Worm (Caenorhabditis elegans) whole organism, L4 larva: ENCODE measurements around the gene sphr-1.

Experiments
- F10B5.3 ChIP-seq: sonication (generic microtip); optimal IDR thresholded peaks from 2 replicates; lab custom pipeline; 2016; ENCODE audit warnings: mild to moderate bottlenecking, missing genetic modification characterization, missing compliant biosample characterization
- T20F7.1 ChIP-seq: fragments of 200-800 bp; sonication (Bioruptor generic); optimal IDR thresholded peaks from 2 replicates; lab custom pipeline; 2018; ENCODE audit warnings: mild to moderate bottlenecking, missing genetic modification characterization, missing compliant biosample characterization
- Y105C5A.15 ChIP-seq: fragments of 200-800 bp; sonication (Bioruptor generic); IDR thresholded peaks from 2 replicates; pipeline ENCODE4 v1.3.6; 2022; ENCODE audit warnings: missing genetic modification characterization, missing compliant biosample characterization
- ZK337.2 ChIP-seq: fragments of 200-800 bp; sonication (Bioruptor generic); IDR thresholded peaks from 2 replicates; pipeline ENCODE4 v1.3.6; 2022; ENCODE audit warnings: missing genetic modification reagents, missing genetic modification characterization, missing compliant biosample characterization
- aha-1 ChIP-seq: fragments of 150-350 bp; peaks from one replicate; lab custom pipeline; 2014; ENCODE audit warnings: missing biosample characterization, missing genetic modification characterization
- aly-2 ChIP-seq: sonication (generic microtip); optimal IDR thresholded peaks from 2 replicates; lab custom pipeline; 2018; ENCODE audit warnings: missing biosample characterization, missing genetic modification characterization
- ama-1 ChIP-seq: fragments of 150-350 bp; optimal IDR thresholded peaks from 2 replicates; lab custom pipeline; 2014; ENCODE audit warnings: inconsistent platforms, mixed read lengths
- attf-4 ChIP-seq: sonication (generic microtip); optimal IDR thresholded peaks from 3 replicates; lab custom pipeline; 2017; ENCODE audit warnings: missing biosample characterization, missing genetic modification characterization
- ctbp-1 ChIP-seq: fragments of 200-800 bp; sonication (Bioruptor generic); IDR thresholded peaks from 2 replicates; pipeline ENCODE4 v1.3.6; 2022; ENCODE audit warnings: missing genetic modification reagents, missing genetic modification characterization, missing compliant biosample characterization
- dmd-9 ChIP-seq: fragments of 200-800 bp; sonication (Bioruptor generic); IDR thresholded peaks from 2 replicates; pipeline ENCODE4 v1.3.6; 2022; ENCODE audit warnings: missing genetic modification reagents, missing genetic modification characterization, missing compliant biosample characterization
- dpl-1 ChIP-seq: fragments of 150-350 bp; optimal IDR thresholded peaks from 2 replicates; lab custom pipeline; 2014; ENCODE audit warnings: missing biosample characterization, missing genetic modification reagents, missing genetic modification characterization
- egl-27 ChIP-seq: sonication (generic microtip); optimal IDR thresholded peaks from 3 replicates; lab custom pipeline; 2017; ENCODE audit warnings: missing biosample characterization, missing genetic modification reagents, missing genetic modification characterization
- egl-43 ChIP-seq: fragments of 200-800 bp; sonication (Bioruptor generic); IDR thresholded peaks from 2 replicates; pipeline ENCODE4 v1.3.6; 2022; ENCODE audit warnings: missing genetic modification reagents, missing genetic modification characterization, missing compliant biosample characterization
- fkh-10 ChIP-seq: fragments of 150-350 bp; optimal IDR thresholded peaks from 2 replicates; lab custom pipeline; 2014; ENCODE audit warnings: missing biosample characterization, missing genetic modification reagents, missing genetic modification characterization
- hif-1 ChIP-seq, 2 experiments: sonication (generic microtip); optimal IDR thresholded peaks; 2 replicates each; lab custom pipeline; 2016 to 2017; ENCODE audit warnings: missing compliant biosample characterization in 2 of 2, missing genetic modification characterization in 2 of 2, missing genetic modification reagents in 2 of 2, missing genotype in 2 of 2, mild to moderate bottlenecking in 1 of 2
- hmg-1.1 ChIP-seq: fragments of 200-800 bp; sonication (Bioruptor generic); IDR thresholded peaks from 2 replicates; pipeline ENCODE4 v1.3.6; 2022; ENCODE audit warnings: missing genetic modification reagents, missing genetic modification characterization, missing compliant biosample characterization
- lin-15B ChIP-seq: fragments of 150-350 bp; sonication (generic microtip); optimal IDR thresholded peaks from 3 replicates; lab custom pipeline; 2014; ENCODE audit warnings: missing biosample characterization, missing genetic modification characterization
- lin-29 ChIP-seq: fragments of 200-800 bp; sonication (Bioruptor generic); IDR thresholded peaks from 2 replicates; pipeline ENCODE4 v1.3.6; 2022; ENCODE audit warnings: missing genetic modification reagents, missing genetic modification characterization, missing compliant biosample characterization
- lin-38 ChIP-seq: fragments of 200-800 bp; sonication (Bioruptor generic); IDR thresholded peaks from 2 replicates; pipeline ENCODE4 v1.3.6; 2022; ENCODE audit warnings: missing genetic modification reagents, missing genetic modification characterization, missing compliant biosample characterization
- lsy-2 ChIP-seq, 2 experiments: fragments of 150-350 bp in 1 of 2; sonication (generic microtip) in 1 of 2; optimal IDR thresholded peaks; 2 replicates each; lab custom pipeline; 2014 to 2017; ENCODE audit warnings: missing biosample characterization in 2 of 2, missing genetic modification characterization in 2 of 2
- mes-2 ChIP-seq: sonication (generic microtip); optimal IDR thresholded peaks from 2 replicates; lab custom pipeline; 2016; ENCODE audit warnings: missing genotype, mild to moderate bottlenecking, missing genetic modification characterization, missing compliant biosample characterization; ENCODE audit not compliant: poor library complexity, severe bottlenecking
- mxl-3 ChIP-seq: fragments of 200-800 bp; sonication (Bioruptor generic); optimal IDR thresholded peaks from 2 replicates; lab custom pipeline; 2018; ENCODE audit warnings: mild to moderate bottlenecking, missing genetic modification characterization, missing compliant biosample characterization
- nhr-41 ChIP-seq: fragments of 200-800 bp; sonication (Bioruptor generic); IDR thresholded peaks from 2 replicates; pipeline ENCODE4 v1.3.6; 2022; ENCODE audit warnings: missing genetic modification reagents, missing genetic modification characterization, missing compliant biosample characterization
- nhr-48 ChIP-seq: sonication (generic microtip); optimal IDR thresholded peaks from 2 replicates; lab custom pipeline; 2016; ENCODE audit warnings: mild to moderate bottlenecking, missing genetic modification characterization, missing compliant biosample characterization
- nhr-6 ChIP-seq: fragments of 150-350 bp; optimal IDR thresholded peaks from 2 replicates; lab custom pipeline; 2014; ENCODE audit warnings: missing biosample characterization, missing genetic modification characterization
- sdz-12 ChIP-seq: fragments of 200-800 bp; sonication (Bioruptor generic); optimal IDR thresholded peaks from 2 replicates; lab custom pipeline; 2018; ENCODE audit warnings: mild to moderate bottlenecking, missing genetic modification characterization, missing compliant biosample characterization
- set-16 ChIP-seq: fragments of 200-800 bp; sonication (Bioruptor generic); IDR thresholded peaks from 2 replicates; pipeline ENCODE4 v1.3.6; 2022; ENCODE audit warnings: missing genetic modification reagents, missing genetic modification characterization, missing compliant biosample characterization
- tag-97 ChIP-seq: fragments of 200-800 bp; sonication (Bioruptor generic); IDR thresholded peaks from 2 replicates; pipeline ENCODE4 v1.3.6; 2022; ENCODE audit warnings: missing genetic modification characterization, missing compliant biosample characterization
- tra-1 ChIP-seq: fragments of 200-800 bp; sonication (Bioruptor generic); IDR thresholded peaks from 2 replicates; pipeline ENCODE4 v1.3.6; 2022; ENCODE audit warnings: missing genetic modification reagents, missing genetic modification characterization, missing compliant biosample characterization
- unc-62 ChIP-seq, 3 experiments: fragments of 150-350 bp in 1 of 3; sonication (generic microtip); optimal IDR thresholded peaks in 2 of 3; peaks in 1 of 3; 1 replicate in 1 of 3; 2 replicates in 2 of 3; lab custom pipeline; 2014 to 2017; ENCODE audit warnings: missing biosample characterization in 3 of 3, missing genetic modification characterization in 3 of 3, missing genetic modification reagents in 3 of 3, missing genotype in 1 of 3
- zip-11 ChIP-seq: fragments of 200-800 bp; sonication (Bioruptor generic); IDR thresholded peaks from 2 replicates; pipeline ENCODE4 v1.3.6; 2022; ENCODE audit warnings: missing genetic modification characterization, missing compliant biosample characterization
- ztf-11 ChIP-seq: fragments of 150-350 bp; optimal IDR thresholded peaks from 2 replicates; lab custom pipeline; 2014; ENCODE audit warnings: missing biosample characterization, missing genetic modification characterization

Gene sphr-1

DNA sequence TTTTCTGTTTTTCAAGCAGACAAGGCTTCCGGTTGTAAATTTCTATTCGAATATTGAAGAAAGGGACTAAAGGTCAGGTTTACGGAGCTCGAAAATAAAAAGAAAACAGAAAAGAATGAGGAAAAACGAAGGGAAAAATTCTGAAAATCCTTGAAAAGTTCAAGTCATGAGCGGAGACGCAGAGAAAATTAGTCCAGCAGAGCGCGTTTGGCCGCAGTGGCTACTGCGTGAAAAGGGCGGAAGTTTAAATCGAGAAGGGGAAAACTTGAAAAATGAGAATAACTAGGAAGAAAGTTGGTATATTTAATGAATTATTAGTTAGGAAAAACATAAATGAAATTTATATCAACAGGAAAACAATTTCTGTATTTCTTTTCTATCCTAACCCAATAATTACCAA lies 29.0 kb downstream of the sphr-1 start (continued):
- TF ChIP-seq dpl-1 (GFP tag; lab: Kevin White, UChicago) (peak; percentile 80), lin-38 (GFP tag; lab: Robert Waterston, UW) (peak; percentile 92), tag-97 (no peak), nhr-41 (GFP tag; lab: Robert Waterston, UW) (no peak), egl-43 (GFP tag; lab: Robert Waterston, UW) (no peak), attf-4 (tag; lab: Kevin White, UChicago) (no peak), lsy-2 (tag; optimal IDR thresholded peaks at IDR 0.05; lab: Kevin White, UChicago) (peak in 1 of 2 experiments; percentile 51), ZK337.2 (GFP tag; lab: Robert Waterston, UW) (no peak)
- TF ChIP-seq, all 104 proteins: peak for 13

DNA sequence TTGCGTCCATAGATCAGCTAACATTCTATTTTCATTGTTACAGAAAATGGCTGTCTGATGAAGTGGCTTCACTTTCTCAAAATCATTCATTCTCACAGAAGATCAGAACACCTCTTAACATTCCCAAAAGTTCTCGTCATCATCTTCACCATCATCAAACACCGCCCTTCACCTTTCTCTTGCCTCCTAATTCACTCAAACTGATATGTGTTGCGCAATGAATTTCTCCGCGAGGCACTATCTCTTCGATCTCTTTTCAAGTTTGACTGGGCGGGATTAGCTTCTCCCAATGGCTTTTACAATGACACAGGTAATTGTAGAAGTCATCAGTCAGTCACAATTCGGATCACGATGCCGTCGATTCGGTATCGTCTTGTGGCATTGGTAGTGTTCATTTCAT lies 30.2 kb downstream of the sphr-1 start, which contains the start of gene grd-6:
TSS of gene grd-6 (plus strand) at position 301 of the 400 bp plus-strand sequence.
- TF ChIP-seq F10B5.3 (no peak), zip-11 (no peak), aly-2 (tag; lab: Kevin White, UChicago) (no peak), mxl-3 (GFP tag; lab: Kevin White, UChicago) (no peak), Y105C5A.15 (no peak)

DNA sequence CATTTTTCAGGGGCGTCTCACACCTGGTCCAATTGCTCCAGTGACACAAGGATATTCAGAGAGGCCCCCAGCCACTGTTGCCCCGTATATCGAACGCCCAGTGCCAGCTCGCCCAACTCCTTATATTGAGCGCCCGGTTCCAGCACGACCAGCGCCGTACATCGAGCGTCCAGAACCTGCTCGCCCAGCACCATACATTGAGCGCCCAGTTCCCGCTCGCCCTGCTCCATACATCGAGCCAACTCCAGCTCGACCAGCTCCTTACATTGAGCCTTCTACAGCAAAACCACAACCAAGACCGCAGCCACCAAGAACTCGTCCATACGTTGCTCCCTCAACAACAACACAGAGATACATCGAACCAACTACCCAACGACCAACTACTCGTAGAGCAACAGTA lies 31.4 kb downstream of the sphr-1 start:
- peak; percentile 72; the same call in 1 of the 2 replicates for TF ChIP-seq set-16 (GFP tag; lab: Robert Waterston, UW)
- TF ChIP-seq egl-43 (GFP tag; lab: Robert Waterston, UW): peak; percentile 38; the same call in 1 of the 2 replicates
- no peak for TF ChIP-seq fkh-10 (GFP tag; lab: Kevin White, UChicago)

DNA sequence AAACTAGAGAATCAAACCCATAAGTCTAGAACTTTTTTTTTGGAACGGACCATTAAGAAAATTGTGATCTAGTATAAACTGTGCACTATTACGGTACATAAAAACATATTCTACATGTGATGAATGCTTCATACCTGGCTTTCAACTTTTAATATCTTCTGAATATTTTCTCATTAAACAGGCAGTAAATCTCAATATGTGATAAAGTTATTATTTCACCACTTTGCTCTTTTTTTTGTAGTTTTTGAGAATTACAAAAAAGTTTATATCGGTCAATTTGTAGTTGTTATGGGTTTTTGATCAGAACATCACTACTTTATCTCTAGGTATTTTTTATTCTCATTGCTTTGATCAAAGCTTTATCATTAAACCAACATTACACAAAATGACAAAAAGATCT lies 33.0 kb downstream of the sphr-1 start:
- TF ChIP-seq aha-1 (tag; lab: Kevin White, UChicago) (peak; percentile 95), dpl-1 (GFP tag; lab: Kevin White, UChicago) (no peak)

DNA sequence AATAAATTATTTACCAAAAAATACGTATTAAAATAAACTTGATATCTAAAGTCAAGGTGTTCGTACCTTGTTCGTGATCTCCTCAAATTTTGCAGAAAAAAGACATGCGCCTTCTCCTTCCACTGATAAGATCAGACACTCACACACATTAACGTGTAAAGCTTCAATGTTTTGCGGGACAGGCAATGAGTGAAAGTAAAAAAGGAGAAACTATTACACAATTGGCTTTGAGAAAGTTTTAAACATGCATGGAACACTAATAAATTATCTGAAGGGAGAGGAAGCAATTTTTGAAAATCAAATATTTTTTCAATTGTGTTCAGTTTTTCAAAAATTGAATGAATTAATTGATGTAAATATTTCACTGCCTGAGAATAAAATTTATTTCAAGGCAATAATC lies 33.6 kb downstream of the sphr-1 start:
- peak; percentile 33 for TF ChIP-seq nhr-48 (tag; lab: Kevin White, UChicago)
- no peak for TF ChIP-seq Y105C5A.15

DNA sequence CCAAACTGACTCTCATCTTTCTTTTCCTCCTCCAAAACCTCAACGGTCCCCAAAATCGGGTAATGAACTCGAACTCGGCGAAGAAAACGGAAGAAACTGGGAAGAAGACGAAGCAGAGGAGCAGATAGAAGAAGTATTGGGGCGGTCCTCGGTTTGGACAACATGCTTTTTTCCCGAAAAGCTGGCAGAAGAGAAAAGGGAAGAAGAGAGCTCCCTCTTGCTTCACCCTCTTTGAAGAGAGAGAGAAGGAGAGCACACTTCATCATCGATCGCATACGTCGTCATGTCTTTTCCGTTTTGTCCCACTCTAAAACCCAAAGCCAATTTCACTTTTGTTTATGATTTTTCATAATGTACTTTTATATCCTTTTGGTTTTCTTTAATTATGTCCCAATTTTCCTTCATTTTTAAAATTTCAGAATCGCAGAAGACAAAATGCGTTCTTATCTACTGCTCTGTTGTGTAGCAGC lies 34.3 kb downstream of the sphr-1 start, which contains the start of gene F07C3.2:
TSS of gene F07C3.2 (plus strand) at position 420 of the 470 bp plus-strand sequence.
- TF ChIP-seq F10B5.3: no peak
- TF ChIP-seq nhr-41 (GFP tag; lab: Robert Waterston, UW): no peak
- peak; percentile 39; the same call in 1 of the 2 replicates for TF ChIP-seq hmg-1.1 (GFP tag; lab: Robert Waterston, UW)
- TF ChIP-seq lin-38 (GFP tag; lab: Robert Waterston, UW): no peak
- TF ChIP-seq tra-1 (GFP tag; lab: Robert Waterston, UW): 0 out of 2 replicates have a peak, but pooled peaks have one; percentile 15
- TF ChIP-seq dmd-9 (GFP tag; lab: Robert Waterston, UW): no peak
- TF ChIP-seq egl-27: no peak
- TF ChIP-seq unc-62 (GFP tag; optimal IDR thresholded peaks at IDR 0.05 in 1 of 2; lab: Kevin White, UChicago): peak in 1 of 2 experiments; percentile 1
- no peak for TF ChIP-seq unc-62 (tag; optimal IDR thresholded peaks at IDR 0.05; lab: Kevin White, UChicago)
- TF ChIP-seq lin-29 (GFP tag; lab: Robert Waterston, UW): no peak
- 0 out of 2 replicates have a peak, but pooled peaks have one; percentile 34 for TF ChIP-seq ctbp-1 (GFP tag; lab: Robert Waterston, UW)
- TF ChIP-seq T20F7.1: no peak

DNA sequence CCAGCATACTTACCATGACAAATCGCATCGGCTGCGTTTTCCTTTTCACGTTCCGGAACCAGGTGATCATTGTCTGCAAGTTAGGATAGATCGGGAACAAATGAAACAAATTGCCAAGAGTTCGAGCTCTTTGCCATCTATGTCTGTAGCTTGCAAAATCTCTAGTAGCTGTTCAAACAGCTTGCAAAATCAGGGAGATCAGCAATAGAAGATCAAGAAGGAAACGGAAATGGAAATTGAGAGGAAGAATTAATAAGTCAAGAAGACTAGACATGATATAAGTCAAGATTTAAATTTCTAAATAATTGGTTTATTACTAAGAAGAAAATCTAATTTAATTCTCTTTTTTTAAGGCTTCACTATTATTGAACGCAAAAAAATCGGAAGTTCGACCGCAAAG lies 40.9 kb downstream of the sphr-1 start, which contains the start of gene F07C3.3:
TSS of gene F07C3.3 (minus strand) at position 101 of the 400 bp plus-strand sequence.
- TF ChIP-seq tag-97 (no peak), mes-2 (tag; lab: Kevin White, UChicago) (no peak), ctbp-1 (GFP tag; lab: Robert Waterston, UW) (no peak), aha-1 (tag; lab: Kevin White, UChicago) (no peak), lin-15B (tag; lab: Kevin White, UChicago) (no peak), nhr-6 (tag; lab: Kevin White, UChicago) (no peak), ZK337.2 (GFP tag; lab: Robert Waterston, UW) (no peak), ztf-11 (tag; lab: Kevin White, UChicago) (no peak), ama-1 (no peak), sdz-12 (GFP tag; lab: Kevin White, UChicago) (no peak), hif-1 (tag; optimal IDR thresholded peaks at IDR 0.05; lab: Kevin White, UChicago) (no peak)
- TF ChIP-seq, all 104 proteins: peak for 0
